Worm (Caenorhabditis elegans): ENCODE results near the gene F08G2.8.
A peak's percentile ranks its signal among the peaks of the same experiment; 100 is the strongest.

F08G2.8 gene

ce11 chrII:13835724-13836307 is 16.3 kb upstream of the F08G2.8 start, which contains the start of gene ins-37:
TSS of gene ins-37 (minus strand) at chrII:13836107.
- TF ChIP-seq elt-2 (tag; optimal IDR thresholded peaks at IDR 0.05): peak; percentile 2

ce11 chrII:13838403-13838802 is 13.7 kb upstream of the F08G2.8 start:
- TF ChIP-seq fkh-2 (tag; optimal IDR thresholded peaks at IDR 0.05) (no peak), nhr-67 (tag; optimal IDR thresholded peaks at IDR 0.05) (no peak), fos-1 (tag; optimal IDR thresholded peaks at IDR 0.05) (no peak), pqm-1 (tag; optimal IDR thresholded peaks at IDR 0.05) (no peak), tbx-2 (tag; optimal IDR thresholded peaks at IDR 0.05) (no peak), ceh-16 (tag; optimal IDR thresholded peaks at IDR 0.05) (no peak), mdl-1 (tag; optimal IDR thresholded peaks at IDR 0.05) (no peak), elt-1 (tag; optimal IDR thresholded peaks at IDR 0.05) (no peak), hmg-11 (tag; optimal IDR thresholded peaks at IDR 0.05) (no peak), lin-39 (tag; optimal IDR thresholded peaks at IDR 0.05) (no peak), ceh-82 (tag; optimal IDR thresholded peaks at IDR 0.05) (no peak), sea-2 (GFP tag; optimal IDR thresholded peaks at IDR 0.05) (no peak), nhr-12 (tag; optimal IDR thresholded peaks at IDR 0.05) (no peak), jun-1 (tag; optimal IDR thresholded peaks at IDR 0.05) (no peak), skn-1 (tag; optimal IDR thresholded peaks at IDR 0.05) (no peak), nhr-237 (tag; optimal IDR thresholded peaks at IDR 0.05) (no peak), nhr-11 (tag; optimal IDR thresholded peaks at IDR 0.05) (no peak), unc-62 (GFP tag; optimal IDR thresholded peaks at IDR 0.05) (no peak), nhr-43 (tag; optimal IDR thresholded peaks at IDR 0.05; ENCODE audit: poor library complexity, severe bottlenecking) (no peak)

- TF ChIP-seq ceh-28 (tag; optimal IDR thresholded peaks at IDR 0.05) (no peak), nhr-11 (tag; optimal IDR thresholded peaks at IDR 0.05) (no peak), nhr-23 (tag; optimal IDR thresholded peaks at IDR 0.05) (no peak)
Measured at ce11 chrII:13839454-13839853, 12.7 kb upstream of the F08G2.8 start.

ce11 chrII:13841106-13841854 is 10.8 kb upstream of the F08G2.8 start, which contains the start of gene F08G2.7:
TSS of gene F08G2.7 (minus strand) at chrII:13841156.
- no peak for TF ChIP-seq zag-1 (tag; optimal IDR thresholded peaks at IDR 0.05)
- TF ChIP-seq nhr-25 (tag; optimal IDR thresholded peaks at IDR 0.05): no peak
- TF ChIP-seq ceh-16 (tag; optimal IDR thresholded peaks at IDR 0.05): no peak
- TF ChIP-seq ama-1 (optimal IDR thresholded peaks at IDR 0.05): no peak
- no peak for TF ChIP-seq tbx-2 (tag; optimal IDR thresholded peaks at IDR 0.05)
- TF ChIP-seq hmg-11 (tag; optimal IDR thresholded peaks at IDR 0.05): no peak
- no peak for TF ChIP-seq lsy-12 (tag; optimal IDR thresholded peaks at IDR 0.05)
- TF ChIP-seq mml-1 (tag; optimal IDR thresholded peaks at IDR 0.05): no peak
- no peak for TF ChIP-seq egl-27 (tag; optimal IDR thresholded peaks at IDR 0.05)

ce11 chrII:13842340-13842739 is 9.8 kb upstream of the F08G2.8 start:
- TF ChIP-seq snpc-4 (tag; optimal IDR thresholded peaks at IDR 0.05) (no peak), ztf-11 (tag; optimal IDR thresholded peaks at IDR 0.05) (no peak), hmg-11 (tag; optimal IDR thresholded peaks at IDR 0.05) (no peak), ceh-9 (tag; optimal IDR thresholded peaks at IDR 0.05) (no peak), nhr-77 (tag; optimal IDR thresholded peaks at IDR 0.05) (no peak), nhr-237 (tag; optimal IDR thresholded peaks at IDR 0.05) (no peak), eor-1 (tag; optimal IDR thresholded peaks at IDR 0.05) (no peak), mml-1 (tag; optimal IDR thresholded peaks at IDR 0.05) (no peak), ceh-16 (tag; optimal IDR thresholded peaks at IDR 0.05) (no peak), ztf-4 (tag; optimal IDR thresholded peaks at IDR 0.05) (no peak)
